Fruit fly (Drosophila melanogaster): Measurements from ENCODE around the gene CG10958.
A peak's percentile ranks its signal among the peaks of the same experiment; 100 is the strongest.

The CG10958 gene

dm6 chrX:8093722-8094177, 38.3 kb upstream of the CG10958 start, which contains the start of gene UbcE2H (continued):
- TF ChIP-seq fd3F (GFP tag; optimal IDR thresholded peaks at IDR 0.05), result no peak
- TF ChIP-seq Side (GFP tag; optimal IDR thresholded peaks at IDR 0.05), result no peak
- TF ChIP-seq CG14710 (tag; optimal IDR thresholded peaks at IDR 0.05), result peak; percentile 37
- no peak for TF ChIP-seq tna (GFP tag; IDR thresholded peaks at IDR 0.05; ENCODE audit: partially characterized antibody)
- TF ChIP-seq CG6791 (GFP tag; IDR thresholded peaks at IDR 0.05; ENCODE audit: partially characterized antibody), result no peak
- no peak for TF ChIP-seq CG10543 (GFP tag; optimal IDR thresholded peaks at IDR 0.05)
- no peak for TF ChIP-seq CG7357 (GFP tag; IDR thresholded peaks at IDR 0.05)
- no peak for TF ChIP-seq schlank (tag; optimal IDR thresholded peaks at IDR 0.05)
- TF ChIP-seq yki (optimal IDR thresholded peaks at IDR 0.05), result no peak
- TF ChIP-seq CG12659 (GFP tag; optimal IDR thresholded peaks at IDR 0.05), result peak; percentile 41
- TF ChIP-seq CG7745 (tag; optimal IDR thresholded peaks at IDR 0.05), result no peak
- peak; percentile 77 for TF ChIP-seq vvl (GFP tag; IDR thresholded peaks at IDR 0.05)
- no peak for TF ChIP-seq Hey (tag; optimal IDR thresholded peaks at IDR 0.05)
- no peak for TF ChIP-seq mld (GFP tag; IDR thresholded peaks at IDR 0.05; ENCODE audit: partially characterized antibody)
- no peak for TF ChIP-seq CG6254 (GFP tag; optimal IDR thresholded peaks at IDR 0.05)
- TF ChIP-seq CG11093 (GFP tag; IDR thresholded peaks at IDR 0.05), result no peak
- peak; percentile 39 for TF ChIP-seq HmgZ (tag; optimal IDR thresholded peaks at IDR 0.05)
- no peak for TF ChIP-seq Antp (GFP tag; optimal IDR thresholded peaks at IDR 0.05)
- TF ChIP-seq CG11504 (tag; optimal IDR thresholded peaks at IDR 0.05), result peak; percentile 13
- TF ChIP-seq odd (GFP tag; optimal IDR thresholded peaks at IDR 0.05), result no peak
- peak; percentile 18 for TF ChIP-seq CG13624 (GFP tag; optimal IDR thresholded peaks at IDR 0.05)
- TF ChIP-seq CoRest (tag; optimal IDR thresholded peaks at IDR 0.05), result peak; percentile 60
- no peak for TF ChIP-seq tin (GFP tag; optimal IDR thresholded peaks at IDR 0.05)
- peak; percentile 49 for TF ChIP-seq BEAF-32 (GFP tag; optimal IDR thresholded peaks at IDR 0.05)
- TF ChIP-seq CG15269 (tag; optimal IDR thresholded peaks at IDR 0.05), result no peak
- TF ChIP-seq her (GFP tag; optimal IDR thresholded peaks at IDR 0.05), result no peak
- TF ChIP-seq E2f2 (GFP tag; IDR thresholded peaks at IDR 0.05), result peak; percentile 82
- no peak for TF ChIP-seq onecut (GFP tag; IDR thresholded peaks at IDR 0.05)
- peak; percentile 14 for TF ChIP-seq CG17568 (GFP tag; optimal IDR thresholded peaks at IDR 0.05)
- TF ChIP-seq CG1603 (tag; optimal IDR thresholded peaks at IDR 0.05), result peak; percentile 71
- no peak for TF ChIP-seq pfk (GFP tag; optimal IDR thresholded peaks at IDR 0.05)
- no peak for TF ChIP-seq Dek (tag; optimal IDR thresholded peaks at IDR 0.05)
- no peak for TF ChIP-seq Xrp1 (GFP tag; IDR thresholded peaks at IDR 0.05)
- TF ChIP-seq CG8478 (optimal IDR thresholded peaks at IDR 0.05), result no peak
- TF ChIP-seq ab (GFP tag; optimal IDR thresholded peaks at IDR 0.05), result no peak
- TF ChIP-seq Elba2 (GFP tag; optimal IDR thresholded peaks at IDR 0.05), result no peak
- no peak for TF ChIP-seq CG8290 (GFP tag; optimal IDR thresholded peaks at IDR 0.05)
- peak in 1 of 2 experiments; percentile 52 for TF ChIP-seq CG8290 (tag; optimal IDR thresholded peaks at IDR 0.05)
- TF ChIP-seq lov (optimal IDR thresholded peaks at IDR 0.05), result no peak
- TF ChIP-seq lov (GFP tag; IDR thresholded peaks at IDR 0.05), result no peak
- no peak for TF ChIP-seq CG9817 (tag; optimal IDR thresholded peaks at IDR 0.05)
- TF ChIP-seq Pdp1 (GFP tag; optimal IDR thresholded peaks at IDR 0.05), result peak in 1 of 2 experiments; percentile 39
- no peak for TF ChIP-seq pho (GFP tag; optimal IDR thresholded peaks at IDR 0.05)
- no peak for TF ChIP-seq al (GFP tag; IDR thresholded peaks at IDR 0.05)
- TF ChIP-seq CG4404 (GFP tag; IDR thresholded peaks at IDR 0.05), result no peak
- TF ChIP-seq pnt (GFP tag; optimal IDR thresholded peaks at IDR 0.05), result no peak
- TF ChIP-seq CG12104 (GFP tag; optimal IDR thresholded peaks at IDR 0.05), result no peak
- TF ChIP-seq Hr51 (GFP tag; optimal IDR thresholded peaks at IDR 0.05), result no peak
- no peak for TF ChIP-seq lbe (GFP tag; optimal IDR thresholded peaks at IDR 0.05)
- no peak for TF ChIP-seq CG12236 (GFP tag; optimal IDR thresholded peaks at IDR 0.05)
- peak; percentile 98 for TF ChIP-seq Myb (GFP tag; optimal IDR thresholded peaks at IDR 0.05)
- TF ChIP-seq salm (tag; optimal IDR thresholded peaks at IDR 0.05), result no peak

Data from whole organism, embryonic.